Worm (Caenorhabditis elegans): Measurements from ENCODE around the gene C03E10.1.

DNA sequence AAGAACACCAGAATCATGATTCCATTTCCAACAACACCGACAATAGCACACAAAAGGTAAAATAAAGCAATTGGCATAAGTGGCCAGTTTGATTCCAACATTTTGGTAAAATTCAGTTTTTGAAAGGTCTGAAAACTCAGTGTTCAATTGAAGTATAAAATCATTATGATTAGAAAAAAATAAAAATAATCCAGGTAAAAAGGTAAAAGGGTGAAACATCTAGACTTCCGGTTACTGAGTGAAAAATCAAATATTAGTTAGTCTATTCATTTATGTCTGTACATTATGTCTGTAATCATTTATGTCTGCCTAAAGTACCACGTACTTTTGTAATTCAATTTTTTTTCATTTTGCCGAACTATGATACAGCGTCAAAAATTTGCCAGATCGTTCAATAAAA is 36.0 kb upstream of the C03E10.1 start, which contains the start of gene srsx-31:
- TF ChIP-seq W03F9.2 (tag; optimal IDR thresholded peaks at IDR 0.05) = no peak
- no peak for TF ChIP-seq dao-5 (tag; optimal IDR thresholded peaks at IDR 0.05)
- TF ChIP-seq him-1 (tag; optimal IDR thresholded peaks at IDR 0.05) = no peak
